Worm (Caenorhabditis elegans) whole organism, L4 larva: ENCODE measurements around the gene C27F2.4.
A peak's percentile ranks its signal among the peaks of the same experiment; 100 is the strongest.

ENCODE experiments used
- D1046.2 ChIP-seq: fragments of 200-800 bp; sonication (Bioruptor generic); IDR thresholded peaks from 2 replicates; pipeline ENCODE4 v1.3.6; 2022; ENCODE audit warnings: missing genetic modification characterization, missing compliant biosample characterization
- F10B5.3 ChIP-seq: sonication (generic microtip); optimal IDR thresholded peaks from 2 replicates; lab custom pipeline; 2016; ENCODE audit warnings: mild to moderate bottlenecking, missing genetic modification characterization, missing compliant biosample characterization
- F37D6.2 ChIP-seq: sonication (generic microtip); optimal IDR thresholded peaks from 2 replicates; lab custom pipeline; 2016; ENCODE audit warnings: mild to moderate bottlenecking, missing genetic modification characterization, missing compliant biosample characterization
- F44E2.7 ChIP-seq: fragments of 200-800 bp; sonication (Bioruptor generic); IDR thresholded peaks from 2 replicates; pipeline ENCODE4 v2.1.2; 2022; ENCODE audit warnings: missing genetic modification characterization, missing compliant biosample characterization
- R02D3.7 ChIP-seq: fragments of 150-350 bp; sonication (generic microtip); optimal IDR thresholded peaks from 3 replicates; lab custom pipeline; 2014; ENCODE audit warnings: missing biosample characterization, missing genetic modification characterization
- Y5F2A.4 ChIP-seq: fragments of 200-800 bp; sonication (Bioruptor generic); optimal IDR thresholded peaks from 2 replicates; lab custom pipeline; 2018; ENCODE audit warnings: mild to moderate bottlenecking, missing genetic modification characterization, missing compliant biosample characterization
- Y75B8A.6 ChIP-seq: fragments of 200-800 bp; sonication (Bioruptor generic); IDR thresholded peaks from 2 replicates; pipeline ENCODE4 v1.3.6; 2022; ENCODE audit warnings: missing genetic modification reagents, missing genetic modification characterization, missing compliant biosample characterization
- aha-1 ChIP-seq: fragments of 150-350 bp; peaks from one replicate; lab custom pipeline; 2014; ENCODE audit warnings: missing biosample characterization, missing genetic modification characterization
- aly-2 ChIP-seq: sonication (generic microtip); optimal IDR thresholded peaks from 2 replicates; lab custom pipeline; 2018; ENCODE audit warnings: missing biosample characterization, missing genetic modification characterization
- ama-1 ChIP-seq: fragments of 150-350 bp; optimal IDR thresholded peaks from 2 replicates; lab custom pipeline; 2014; ENCODE audit warnings: inconsistent platforms, mixed read lengths
- attf-4 ChIP-seq: sonication (generic microtip); optimal IDR thresholded peaks from 3 replicates; lab custom pipeline; 2017; ENCODE audit warnings: missing biosample characterization, missing genetic modification characterization
- ceh-62 ChIP-seq: sonication (generic microtip); optimal IDR thresholded peaks from 2 replicates; lab custom pipeline; 2017; ENCODE audit warnings: missing biosample characterization, missing genetic modification characterization
- ces-1 ChIP-seq: fragments of 150-350 bp; sonication (generic microtip); optimal IDR thresholded peaks from 4 replicates; lab custom pipeline; 2014; ENCODE audit warnings: missing biosample characterization, missing genetic modification reagents, missing genetic modification characterization
- cey-2 ChIP-seq: sonication (generic microtip); optimal IDR thresholded peaks from 3 replicates; lab custom pipeline; 2017; ENCODE audit warnings: missing genetic modification characterization, mild to moderate bottlenecking, missing compliant biosample characterization, antibody characterized with exemption, borderline replicate concordance; ENCODE audit not compliant: insufficient read depth
- daf-19 ChIP-seq: fragments of 200-800 bp; sonication (Bioruptor generic); conservative IDR thresholded peaks from 2 replicates; pipeline ENCODE4 v1.3.6; 2022; ENCODE audit warnings: missing genetic modification characterization, missing compliant biosample characterization
- dmd-6 ChIP-seq: fragments of 200-800 bp; sonication (Bioruptor generic); IDR thresholded peaks from 2 replicates; pipeline ENCODE4 v1.3.6; 2022; ENCODE audit warnings: missing genetic modification reagents, missing genetic modification characterization, missing compliant biosample characterization
- dmd-9 ChIP-seq: fragments of 200-800 bp; sonication (Bioruptor generic); IDR thresholded peaks from 2 replicates; pipeline ENCODE4 v1.3.6; 2022; ENCODE audit warnings: missing genetic modification reagents, missing genetic modification characterization, missing compliant biosample characterization
- hlh-11 ChIP-seq: fragments of 200-800 bp; sonication (Bioruptor generic); optimal IDR thresholded peaks from 2 replicates; lab custom pipeline; 2018; ENCODE audit warnings: mild to moderate bottlenecking, missing genetic modification characterization, missing compliant biosample characterization
- jun-1 ChIP-seq: fragments of 150-350 bp; optimal IDR thresholded peaks from 2 replicates; lab custom pipeline; 2014; ENCODE audit warnings: missing biosample characterization, missing genetic modification reagents, missing genetic modification characterization
- lin-15B ChIP-seq: fragments of 150-350 bp; sonication (generic microtip); optimal IDR thresholded peaks from 3 replicates; lab custom pipeline; 2014; ENCODE audit warnings: missing biosample characterization, missing genetic modification characterization
- lin-38 ChIP-seq: fragments of 200-800 bp; sonication (Bioruptor generic); IDR thresholded peaks from 2 replicates; pipeline ENCODE4 v1.3.6; 2022; ENCODE audit warnings: missing genetic modification reagents, missing genetic modification characterization, missing compliant biosample characterization
- lir-3 ChIP-seq: sonication (generic microtip); optimal IDR thresholded peaks from 2 replicates; lab custom pipeline; 2016; ENCODE audit warnings: mild to moderate bottlenecking, missing genetic modification characterization, missing compliant biosample characterization
- madf-9 ChIP-seq: fragments of 200-800 bp; sonication (Bioruptor generic); conservative IDR thresholded peaks from 2 replicates; pipeline ENCODE4 v1.3.6; 2022; ENCODE audit warnings: missing genetic modification reagents, missing genetic modification characterization, missing compliant biosample characterization
- mdt-29 ChIP-seq: fragments of 200-800 bp; sonication (Bioruptor generic); IDR thresholded peaks from 2 replicates; pipeline ENCODE4 v1.3.6; 2022; ENCODE audit warnings: missing genetic modification reagents, missing genetic modification characterization, missing compliant biosample characterization
- mep-1 ChIP-seq: fragments of 150-350 bp; sonication (generic microtip); optimal IDR thresholded peaks from 3 replicates; lab custom pipeline; 2014; ENCODE audit warnings: missing biosample characterization, missing genetic modification characterization
- mxl-2 ChIP-seq: fragments of 200-800 bp; sonication (Bioruptor generic); conservative IDR thresholded peaks from 2 replicates; pipeline ENCODE4 v1.3.6; 2022; ENCODE audit warnings: missing genetic modification reagents, missing genetic modification characterization, missing compliant biosample characterization
- mxl-3 ChIP-seq: fragments of 200-800 bp; sonication (Bioruptor generic); optimal IDR thresholded peaks from 2 replicates; lab custom pipeline; 2018; ENCODE audit warnings: mild to moderate bottlenecking, missing genetic modification characterization, missing compliant biosample characterization
- nhr-10 ChIP-seq: fragments of 150-350 bp; optimal IDR thresholded peaks from 2 replicates; lab custom pipeline; 2014; ENCODE audit warnings: missing biosample characterization, missing genetic modification characterization
- nhr-25 ChIP-seq: sonication (generic microtip); optimal IDR thresholded peaks from 2 replicates; lab custom pipeline; 2017; ENCODE audit warnings: missing genetic modification characterization, mild to moderate bottlenecking, missing compliant biosample characterization, antibody characterized with exemption, moderate library complexity, borderline replicate concordance; ENCODE audit not compliant: insufficient read depth
- nhr-48 ChIP-seq: sonication (generic microtip); optimal IDR thresholded peaks from 2 replicates; lab custom pipeline; 2016; ENCODE audit warnings: mild to moderate bottlenecking, missing genetic modification characterization, missing compliant biosample characterization
- nhr-77 ChIP-seq: fragments of 150-350 bp; optimal IDR thresholded peaks from 2 replicates; lab custom pipeline; 2014; ENCODE audit warnings: missing biosample characterization, missing genetic modification characterization
- sdz-12 ChIP-seq: fragments of 200-800 bp; sonication (Bioruptor generic); optimal IDR thresholded peaks from 2 replicates; lab custom pipeline; 2018; ENCODE audit warnings: mild to moderate bottlenecking, missing genetic modification characterization, missing compliant biosample characterization
- skn-1 ChIP-seq: fragments of 150-350 bp; optimal IDR thresholded peaks from 2 replicates; lab custom pipeline; 2014; ENCODE audit warnings: missing biosample characterization, missing genetic modification characterization
- snpc-4 ChIP-seq: fragments of 150-350 bp; optimal IDR thresholded peaks from 2 replicates; lab custom pipeline; 2014; ENCODE audit warnings: missing biosample characterization, missing genetic modification characterization
- vab-7 ChIP-seq: fragments of 200-800 bp; sonication (Bioruptor generic); IDR thresholded peaks from 2 replicates; pipeline ENCODE4 v1.3.6; 2022; ENCODE audit warnings: missing genetic modification reagents, missing genetic modification characterization, missing compliant biosample characterization
- zfp-2 ChIP-seq: sonication (generic microtip); optimal IDR thresholded peaks from 2 replicates; lab custom pipeline; 2016; ENCODE audit warnings: mild to moderate bottlenecking, missing genetic modification characterization, missing compliant biosample characterization
- zip-11 ChIP-seq: fragments of 200-800 bp; sonication (Bioruptor generic); IDR thresholded peaks from 2 replicates; pipeline ENCODE4 v1.3.6; 2022; ENCODE audit warnings: missing genetic modification characterization, missing compliant biosample characterization

Gene C27F2.4

DNA sequence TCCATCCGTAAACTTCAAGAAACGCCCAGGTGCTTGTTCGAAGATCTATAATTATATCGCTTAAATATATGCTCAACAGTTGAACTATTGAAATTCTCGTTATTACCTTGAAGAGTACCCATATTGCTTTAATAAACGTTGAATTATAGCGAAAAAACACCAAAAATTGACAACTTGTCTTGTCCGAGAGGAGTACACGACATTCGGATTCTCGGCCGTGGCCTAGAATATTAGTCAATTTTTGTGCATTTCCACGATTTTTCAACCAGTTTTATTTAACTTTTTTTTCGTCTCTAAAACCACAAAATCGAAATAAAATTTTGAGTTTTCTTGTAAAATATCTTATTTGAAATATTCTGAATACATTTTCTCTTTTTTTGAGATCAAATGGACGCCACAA, 47.8 kb downstream of the C27F2.4 start, which contains the start of the genes F26F4.9 and cee-1 (continued):
- TF ChIP-seq F10B5.3 (tag; lab: Kevin White, UChicago) (no peak), zfp-2 (tag; lab: Kevin White, UChicago) (no peak), nhr-77 (tag; lab: Kevin White, UChicago) (no peak), nhr-48 (tag; lab: Kevin White, UChicago) (no peak), ama-1 (no peak), cey-2 (tag; lab: Kevin White, UChicago) (no peak), madf-9 (GFP tag; lab: Robert Waterston, UW) (no peak), lir-3 (tag; lab: Kevin White, UChicago) (no peak), ces-1 (no peak), Y75B8A.6 (GFP tag; lab: Robert Waterston, UW) (no peak), nhr-10 (no peak), F44E2.7 (no peak), mdt-29 (GFP tag; lab: Robert Waterston, UW) (no peak), sdz-12 (no peak), aha-1 (tag; lab: Kevin White, UChicago) (peak; percentile 86), R02D3.7 (tag; lab: Kevin White, UChicago) (no peak), hlh-11 (peak; percentile 3), ceh-62 (no peak), mxl-2 (no peak), lin-38 (GFP tag; lab: Robert Waterston, UW) (no peak), dmd-6 (GFP tag; lab: Robert Waterston, UW) (peak; percentile 19; the same call in 1 of the 2 replicates)

DNA sequence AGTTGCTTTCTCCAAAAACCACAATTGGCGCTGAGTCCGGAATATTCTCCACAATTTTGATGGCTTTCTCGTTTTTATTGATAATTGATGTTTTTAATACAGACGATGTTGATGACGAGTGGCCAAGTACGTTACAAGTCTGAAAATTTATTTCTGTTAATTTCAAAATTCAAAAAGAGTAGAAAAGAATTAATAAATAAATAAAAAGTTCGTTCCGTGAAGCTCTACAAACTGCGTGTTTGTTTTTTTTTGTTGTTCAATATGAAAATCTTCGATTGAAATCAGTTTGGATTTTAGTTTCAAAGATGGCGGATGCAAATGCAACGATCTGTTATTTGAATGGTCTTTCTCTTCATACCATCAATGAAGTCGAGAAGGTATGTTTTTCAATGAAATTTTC, 49.1 kb downstream of the C27F2.4 start, which contains the start of gene F26F4.2:
Gene F26F4.2 (plus strand): TSS at position 301 of the 400 bp plus-strand sequence.
- TF ChIP-seq sdz-12, result no peak
- TF ChIP-seq mep-1 (tag; lab: Kevin White, UChicago), result no peak
- no peak for TF ChIP-seq snpc-4
- TF ChIP-seq skn-1, result no peak
- no peak for TF ChIP-seq mxl-3 (GFP tag; lab: Kevin White, UChicago)
- no peak for TF ChIP-seq F37D6.2 (tag; lab: Kevin White, UChicago)
- TF ChIP-seq zip-11, result no peak
- no peak for TF ChIP-seq nhr-48 (tag; lab: Kevin White, UChicago)
- no peak for TF ChIP-seq dmd-9 (GFP tag; lab: Robert Waterston, UW)
- no peak for TF ChIP-seq vab-7
- no peak for TF ChIP-seq daf-19 (GFP tag; lab: Robert Waterston, UW)
- TF ChIP-seq, all 104 proteins: peak for 0

DNA sequence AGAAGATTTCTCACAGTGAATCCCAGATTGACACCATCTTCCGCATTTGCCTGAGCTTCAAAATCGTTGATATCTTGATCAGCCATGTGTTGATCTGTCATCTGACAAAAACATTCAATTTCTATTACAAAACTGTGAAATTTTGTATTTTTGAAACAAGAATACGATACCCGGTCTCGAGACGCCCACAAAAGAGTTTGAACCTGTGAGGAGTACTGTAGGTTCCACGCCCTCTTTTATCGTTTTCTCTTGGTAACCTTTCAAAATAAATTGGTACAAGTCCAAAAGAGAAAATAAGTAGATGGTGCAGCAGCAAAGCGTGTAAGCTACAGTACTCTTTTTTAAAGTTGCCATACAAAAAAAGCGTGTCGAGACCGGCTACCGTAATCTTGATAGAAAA, 50.2 kb downstream of the C27F2.4 start, which contains the start of gene F26F4.12:
Gene F26F4.12 (minus strand): TSS at position 101 of the 400 bp plus-strand sequence.
- TF ChIP-seq lin-15B (no peak), aly-2 (tag; lab: Kevin White, UChicago) (no peak), jun-1 (tag; lab: Kevin White, UChicago) (no peak), lin-38 (GFP tag; lab: Robert Waterston, UW) (no peak), nhr-25 (tag; lab: Kevin White, UChicago) (no peak), ama-1 (no peak), D1046.2 (GFP tag; lab: Robert Waterston, UW) (no peak), Y5F2A.4 (GFP tag; lab: Kevin White, UChicago) (no peak), mxl-2 (no peak), attf-4 (no peak), F37D6.2 (tag; lab: Kevin White, UChicago) (no peak), vab-7 (no peak), dmd-6 (GFP tag; lab: Robert Waterston, UW) (no peak)
